Worm (Caenorhabditis elegans) whole organism, late embryonic: Measurements from ENCODE around the gene F41G3.18.

Source experiments
- ceh-22 ChIP-seq: sonication (generic microtip); optimal IDR thresholded peaks from 2 replicates; lab custom pipeline; 2017; ENCODE audit warnings: missing biosample characterization, missing genetic modification characterization
- ceh-24 ChIP-seq: sonication (generic microtip); optimal IDR thresholded peaks from 2 replicates; lab custom pipeline; 2016; ENCODE audit warnings: mild to moderate bottlenecking, missing genetic modification characterization, missing compliant biosample characterization

DNA sequence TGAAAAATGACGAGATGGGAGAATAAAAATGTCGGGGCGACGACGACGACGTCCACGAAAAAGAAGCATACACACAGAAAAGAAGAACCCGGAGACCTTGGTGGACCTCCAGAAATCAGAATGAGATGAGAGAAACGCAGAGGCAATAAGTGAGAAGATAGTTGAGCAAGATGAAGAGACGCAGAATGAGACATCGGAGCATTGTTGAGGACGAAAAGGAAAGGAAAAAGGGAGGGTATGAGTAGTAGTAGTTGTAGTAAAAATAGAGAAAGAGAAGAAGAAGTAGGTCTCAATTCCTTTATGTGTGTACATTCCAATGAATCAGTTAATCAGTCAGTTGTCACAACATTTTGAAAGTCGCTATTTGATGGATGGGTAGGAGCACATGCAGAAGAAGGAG, 38.8 kb upstream of the F41G3.18 start, which contains the start of gene T14B4.8:
- TF ChIP-seq ceh-22 (no peak), ceh-24 (tag; lab: Kevin White, UChicago) (no peak)
